Fruit fly (Drosophila melanogaster) whole organism, pupa: Measurements from ENCODE around the gene CG15254.

ENCODE experiments used
- CG10348 ChIP-seq: fragments of 200-800 bp; sonication (Bioruptor generic); IDR thresholded peaks from 2 replicates; pipeline ENCODE4 v1.3.6; 2022; ENCODE audit warnings: missing biosample characterization, missing genetic modification characterization
- CG12605 ChIP-seq: fragments of 200-800 bp; sonication (Bioruptor generic); IDR thresholded peaks from 2 replicates; pipeline ENCODE4 v1.3.6; 2022; ENCODE audit warnings: missing biosample characterization, missing genetic modification characterization
- CG13204 ChIP-seq: fragments of 200-800 bp; sonication (Bioruptor generic); optimal IDR thresholded peaks from 2 replicates; lab custom pipeline; 2018; ENCODE audit warnings: missing biosample characterization, mild to moderate bottlenecking, missing genetic modification characterization, moderate library complexity
- CG14655 ChIP-seq: fragments of 200-800 bp; sonication (Bioruptor generic); optimal IDR thresholded peaks from 3 replicates; lab custom pipeline; 2017; ENCODE audit warnings: mild to moderate bottlenecking, missing biosample characterization, missing genetic modification reagents, missing genetic modification characterization
- CG15710 ChIP-seq: fragments of 200-800 bp; sonication (Bioruptor generic); optimal IDR thresholded peaks from 2 replicates; lab custom pipeline; 2018; ENCODE audit warnings: missing biosample characterization, mild to moderate bottlenecking, missing genetic modification characterization, moderate library complexity
- CG17806 ChIP-seq: fragments of 200-800 bp; sonication (Bioruptor generic); optimal IDR thresholded peaks from 2 replicates; lab custom pipeline; 2018; ENCODE audit warnings: missing biosample characterization, mild to moderate bottlenecking, missing genetic modification characterization, moderate library complexity
- CG32121 ChIP-seq: fragments of 200-800 bp; sonication (Bioruptor generic); IDR thresholded peaks from 2 replicates; pipeline ENCODE4 v1.3.6; 2022; ENCODE audit warnings: missing biosample characterization, missing genetic modification characterization
- CG34367 ChIP-seq: fragments of 200-800 bp; sonication (Bioruptor generic); optimal IDR thresholded peaks from 2 replicates; lab custom pipeline; 2018; ENCODE audit warnings: missing biosample characterization, mild to moderate bottlenecking, missing genetic modification characterization
- CG4496 ChIP-seq: fragments of 200-800 bp; sonication (Bioruptor generic); IDR thresholded peaks from 3 replicates; pipeline ENCODE4 v1.3.6; 2022; ENCODE audit warnings: missing biosample characterization, missing genetic modification characterization
- CG8159 ChIP-seq: fragments of 200-800 bp; sonication (Bioruptor generic); optimal IDR thresholded peaks from 3 replicates; lab custom pipeline; 2018; ENCODE audit warnings: missing biosample characterization, mild to moderate bottlenecking, missing genetic modification characterization, moderate library complexity
- CG8301 ChIP-seq: fragments of 200-800 bp; sonication (Bioruptor generic); optimal IDR thresholded peaks from 2 replicates; lab custom pipeline; 2018; ENCODE audit warnings: missing biosample characterization, mild to moderate bottlenecking, missing genetic modification characterization
- CG9948 ChIP-seq: fragments of 200-800 bp; sonication (Bioruptor generic); optimal IDR thresholded peaks from 2 replicates; lab custom pipeline; 2018; ENCODE audit warnings: missing biosample characterization, mild to moderate bottlenecking, missing genetic modification characterization, moderate library complexity
- D1 ChIP-seq: fragments of 200-800 bp; sonication (Bioruptor generic); optimal IDR thresholded peaks from 2 replicates; lab custom pipeline; 2018; ENCODE audit warnings: missing biosample characterization, mild to moderate bottlenecking, missing genetic modification characterization, moderate library complexity
- EcR ChIP-seq: fragments of 200-800 bp; sonication (Bioruptor generic); optimal IDR thresholded peaks from 3 replicates; lab custom pipeline; 2019; ENCODE audit warnings: missing biosample characterization, missing genetic modification characterization, mild to moderate bottlenecking, moderate library complexity, missing genetic modification reagents
- Ets98B ChIP-seq: fragments of 200-800 bp; sonication (Bioruptor generic); IDR thresholded peaks from 2 replicates; pipeline ENCODE4 v1.3.6; 2022; ENCODE audit warnings: missing biosample characterization, missing genetic modification characterization
- Pif1A ChIP-seq: fragments of 200-800 bp; sonication (Bioruptor generic); optimal IDR thresholded peaks from 3 replicates; lab custom pipeline; 2016; ENCODE audit warnings: missing biosample characterization, missing genetic modification characterization
- Pif1B ChIP-seq: fragments of 200-800 bp; sonication (Bioruptor generic); optimal IDR thresholded peaks from 3 replicates; lab custom pipeline; 2016; ENCODE audit warnings: missing biosample characterization, missing genetic modification characterization
- Snoo ChIP-seq: fragments of 200-800 bp; sonication (Bioruptor generic); optimal IDR thresholded peaks from 3 replicates; lab custom pipeline; 2017; ENCODE audit warnings: missing biosample characterization, mild to moderate bottlenecking, missing genetic modification characterization, inconsistent platforms
- fd96Ca ChIP-seq: fragments of 200-800 bp; sonication (Bioruptor generic); IDR thresholded peaks from 3 replicates; pipeline ENCODE4 v1.3.6; 2022; ENCODE audit warnings: missing biosample characterization, missing genetic modification characterization
- gl ChIP-seq: fragments of 200-800 bp; sonication (Bioruptor generic); optimal IDR thresholded peaks from 2 replicates; lab custom pipeline; 2018; ENCODE audit warnings: missing biosample characterization, mild to moderate bottlenecking, missing genetic modification characterization
- rn ChIP-seq: fragments of 200-800 bp; sonication (Bioruptor generic); IDR thresholded peaks from 2 replicates; pipeline ENCODE4 v1.3.6; 2022; ENCODE audit warnings: missing biosample characterization, missing genetic modification characterization

The CG15254 gene

dm6 chr2L:15623458-15623857 lies 8.8 kb upstream of the CG15254 start, which contains the start of gene Or35a:
Gene Or35a, minus strand, starts transcription at chr2L:15623558.
- TF ChIP-seq CG17806 (tag; lab: Kevin White, UChicago) (no peak), CG4496 (GFP tag; lab: Robert Waterston, UW) (no peak), D1 (tag; lab: Kevin White, UChicago) (no peak), rn (GFP tag; lab: Robert Waterston, UW) (no peak), Pif1A (GFP tag; lab: Kevin White, UChicago) (no peak), CG15710 (tag; lab: Kevin White, UChicago) (no peak), gl (tag; lab: Kevin White, UChicago) (no peak), CG32121 (GFP tag; lab: Robert Waterston, UW) (no peak), Pif1B (no peak), CG10348 (no peak), CG13204 (GFP tag; lab: Kevin White, UChicago) (no peak), CG14655 (GFP tag; lab: Kevin White, UChicago) (no peak), CG8159 (tag; lab: Kevin White, UChicago) (no peak), CG9948 (no peak), Ets98B (GFP tag; lab: Robert Waterston, UW) (no peak), CG8301 (tag; lab: Kevin White, UChicago) (no peak), CG34367 (tag; lab: Kevin White, UChicago) (no peak), CG12605 (GFP tag; lab: Robert Waterston, UW) (no peak), Snoo (no peak)

DNA sequence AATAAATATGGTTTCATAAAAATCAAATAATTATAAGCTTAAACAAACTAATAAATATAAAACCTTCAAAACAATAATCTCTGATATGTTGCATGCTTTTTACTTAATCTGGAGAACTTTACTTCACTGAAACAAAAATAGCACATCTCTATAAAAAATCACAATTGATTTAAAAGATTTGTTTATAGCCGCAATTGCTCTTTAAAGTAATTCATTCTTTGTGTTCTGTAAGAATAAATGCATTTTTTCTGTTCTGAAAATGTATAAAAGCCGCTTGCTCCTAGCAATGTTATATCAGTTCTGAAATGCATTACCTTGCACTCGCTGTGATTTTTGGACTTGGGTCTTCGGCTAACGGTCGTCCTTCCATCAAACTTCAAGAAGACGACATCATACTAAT lies 2.1 kb upstream of the CG15254 start, which contains the start of gene CG11865:
TSS of gene CG11865 (plus strand) at position 301 of the 400 bp plus-strand sequence.
- TF ChIP-seq CG15710 (tag; lab: Kevin White, UChicago), result no peak
- TF ChIP-seq CG13204 (GFP tag; lab: Kevin White, UChicago), result no peak
- no peak for TF ChIP-seq EcR
- no peak for TF ChIP-seq Ets98B (GFP tag; lab: Robert Waterston, UW)
- TF ChIP-seq CG9948, result no peak
- no peak for TF ChIP-seq CG32121 (GFP tag; lab: Robert Waterston, UW)
- no peak for TF ChIP-seq CG17806 (tag; lab: Kevin White, UChicago)

dm6 chr2L:15616251-15616650 lies 1.6 kb upstream of the CG15254 start, which contains the start of gene CG15253:
Gene CG15253, minus strand, starts transcription at chr2L:15616351.
- TF ChIP-seq EcR, result no peak
- TF ChIP-seq Pif1B, result no peak
- TF ChIP-seq CG9948, result no peak
- TF ChIP-seq CG13204 (GFP tag; lab: Kevin White, UChicago), result no peak
- no peak for TF ChIP-seq rn (GFP tag; lab: Robert Waterston, UW)
- no peak for TF ChIP-seq CG12605 (GFP tag; lab: Robert Waterston, UW)
- TF ChIP-seq CG8159 (tag; lab: Kevin White, UChicago), result no peak
- TF ChIP-seq CG34367 (tag; lab: Kevin White, UChicago), result no peak
- no peak for TF ChIP-seq CG8301 (tag; lab: Kevin White, UChicago)
- no peak for TF ChIP-seq Pif1A (GFP tag; lab: Kevin White, UChicago)
- no peak for TF ChIP-seq Snoo
- TF ChIP-seq CG4496 (GFP tag; lab: Robert Waterston, UW), result no peak
- TF ChIP-seq D1 (tag; lab: Kevin White, UChicago), result no peak
- no peak for TF ChIP-seq CG10348
- TF ChIP-seq fd96Ca (GFP tag; lab: Robert Waterston, UW), result no peak
- no peak for TF ChIP-seq CG32121 (GFP tag; lab: Robert Waterston, UW)
- TF ChIP-seq Ets98B (GFP tag; lab: Robert Waterston, UW), result no peak

dm6 chr2L:15613285-15613912 lies 1.2 kb downstream of the CG15254 start, which contains the start of gene Semp1:
Gene Semp1, minus strand, starts transcription at chr2L:15613335.
- no peak for TF ChIP-seq Ets98B (GFP tag; lab: Robert Waterston, UW)
- TF ChIP-seq CG17806 (tag; lab: Kevin White, UChicago), result no peak
- no peak for TF ChIP-seq CG13204 (GFP tag; lab: Kevin White, UChicago)
- TF ChIP-seq Snoo, result no peak
- TF ChIP-seq CG15710 (tag; lab: Kevin White, UChicago), result no peak
- no peak for TF ChIP-seq CG8159 (tag; lab: Kevin White, UChicago)
- no peak for TF ChIP-seq Pif1A (GFP tag; lab: Kevin White, UChicago)
- no peak for TF ChIP-seq rn (GFP tag; lab: Robert Waterston, UW)
- TF ChIP-seq CG12605 (GFP tag; lab: Robert Waterston, UW), result no peak
- no peak for TF ChIP-seq Pif1B
- TF ChIP-seq EcR, result no peak
- TF ChIP-seq D1 (tag; lab: Kevin White, UChicago), result no peak
- TF ChIP-seq CG8301 (tag; lab: Kevin White, UChicago), result no peak
- TF ChIP-seq fd96Ca (GFP tag; lab: Robert Waterston, UW), result no peak
- no peak for TF ChIP-seq CG34367 (tag; lab: Kevin White, UChicago)

DNA sequence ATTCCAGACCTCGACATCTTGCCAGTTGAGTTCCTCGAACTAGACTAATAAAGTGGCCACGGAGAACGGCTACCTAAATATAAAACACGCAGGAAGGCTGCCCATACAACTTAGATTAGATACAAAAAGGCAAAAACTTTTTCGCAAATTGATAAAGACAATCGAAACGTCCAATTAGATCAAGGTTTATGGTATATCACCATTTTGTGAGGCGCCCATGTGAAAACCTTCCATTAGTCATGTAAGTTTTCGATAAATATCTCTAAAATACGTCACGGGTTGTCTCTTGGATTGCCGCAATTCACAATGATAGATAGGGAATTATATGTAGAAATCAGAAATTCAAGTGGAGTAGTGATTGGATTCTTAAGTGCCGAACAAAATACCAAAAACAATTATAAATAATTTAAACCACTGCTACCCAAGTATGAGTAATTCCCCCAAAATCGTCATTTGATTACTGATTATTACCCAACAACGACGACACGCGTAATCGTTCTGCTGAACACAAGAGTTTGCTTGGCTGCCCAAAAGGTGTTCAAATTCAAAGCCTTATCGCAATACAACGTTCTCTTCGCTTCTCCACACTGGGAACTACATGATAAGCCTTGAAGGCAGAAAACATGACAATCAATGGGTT lies 2.8 kb downstream of the CG15254 start, which contains the start of gene CG15255:
TSS of gene CG15255 (minus strand) at position 51 of the 640 bp plus-strand sequence.
- no peak for TF ChIP-seq CG12605 (GFP tag; lab: Robert Waterston, UW)
- TF ChIP-seq CG13204 (GFP tag; lab: Kevin White, UChicago), result no peak
- TF ChIP-seq CG17806 (tag; lab: Kevin White, UChicago), result no peak
- no peak for TF ChIP-seq Snoo
- no peak for TF ChIP-seq fd96Ca (GFP tag; lab: Robert Waterston, UW)
- no peak for TF ChIP-seq CG8301 (tag; lab: Kevin White, UChicago)
- no peak for TF ChIP-seq Pif1B
- TF ChIP-seq rn (GFP tag; lab: Robert Waterston, UW), result no peak
